Worm (Caenorhabditis elegans) whole organism, late embryonic: ENCODE measurements around the gene sahd-1.

ENCODE experiments used
- K09A11.1 ChIP-seq: sonication (generic microtip); optimal IDR thresholded peaks from 2 replicates; lab custom pipeline; 2017; ENCODE audit warnings: antibody characterized with exemption, mild to moderate bottlenecking, missing genetic modification characterization, missing compliant biosample characterization; ENCODE audit not compliant: insufficient read depth
- ahr-1 ChIP-seq: sonication (generic microtip); optimal IDR thresholded peaks from 2 replicates; lab custom pipeline; 2016; ENCODE audit warnings: missing genetic modification characterization, missing compliant biosample characterization
- ama-1 ChIP-seq: fragments of 150-350 bp; optimal IDR thresholded peaks from 2 replicates; lab custom pipeline; 2014
- ceh-34 ChIP-seq: sonication (generic microtip); optimal IDR thresholded peaks from 2 replicates; lab custom pipeline; 2016; ENCODE audit warnings: mild to moderate bottlenecking, missing genetic modification characterization, missing compliant biosample characterization
- che-1 ChIP-seq: sonication (generic microtip); optimal IDR thresholded peaks from 2 replicates; lab custom pipeline; 2016; ENCODE audit warnings: mild to moderate bottlenecking, missing genetic modification characterization, missing compliant biosample characterization
- elt-2 ChIP-seq: sonication (generic microtip); optimal IDR thresholded peaks from 2 replicates; lab custom pipeline; 2016; ENCODE audit warnings: missing genetic modification reagents, missing genetic modification characterization, missing compliant biosample characterization
- lin-11 ChIP-seq: fragments of 200-800 bp; sonication (Bioruptor generic); optimal IDR thresholded peaks from 2 replicates; lab custom pipeline; 2018; ENCODE audit warnings: mild to moderate bottlenecking, missing genetic modification characterization, missing compliant biosample characterization
- pha-4 ChIP-seq: fragments of 150-350 bp; optimal IDR thresholded peaks from 2 replicates; lab custom pipeline; 2018; ENCODE audit warnings: missing biosample characterization, missing genetic modification reagents, missing genetic modification characterization
- pros-1 ChIP-seq: fragments of 150-350 bp; optimal IDR thresholded peaks from 2 replicates; lab custom pipeline; 2014; ENCODE audit warnings: missing biosample characterization, missing genetic modification reagents, missing genetic modification characterization
- tbx-2 ChIP-seq: sonication (generic microtip); optimal IDR thresholded peaks from 2 replicates; lab custom pipeline; 2016; ENCODE audit warnings: missing genetic modification characterization, missing compliant biosample characterization
- tbx-7 ChIP-seq: sonication (generic microtip); optimal IDR thresholded peaks from 2 replicates; lab custom pipeline; 2016; ENCODE audit warnings: missing genotype, missing genetic modification characterization, missing compliant biosample characterization

DNA sequence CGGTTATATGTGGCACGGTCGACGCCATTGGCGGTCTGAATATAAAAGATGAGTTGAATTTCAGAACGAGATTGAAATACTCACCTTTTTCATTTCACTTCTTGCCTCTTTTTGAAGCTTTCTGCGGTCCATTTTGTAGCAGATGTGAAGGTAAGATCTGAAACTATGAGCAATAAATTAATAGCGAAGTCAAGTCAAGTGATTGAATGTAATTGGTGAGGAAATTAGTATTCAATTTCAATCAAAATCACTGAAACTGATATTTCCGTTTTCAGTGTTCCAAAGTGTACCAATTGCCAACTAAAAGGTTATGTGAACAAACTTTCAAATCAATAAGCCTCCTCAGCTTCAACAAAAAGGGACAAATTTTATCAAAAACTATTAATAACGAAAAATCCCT, 26.9 kb upstream of the sahd-1 start, which contains the start of gene C17C3.24:
- TF ChIP-seq ceh-34 (tag; lab: Kevin White, UChicago) (no peak), che-1 (tag; lab: Kevin White, UChicago) (no peak), elt-2 (tag; lab: Kevin White, UChicago) (no peak), ama-1 (no peak), tbx-2 (tag; lab: Kevin White, UChicago) (no peak), tbx-7 (tag; lab: Kevin White, UChicago) (no peak), pha-4 (tag; lab: Kevin White, UChicago) (no peak), ahr-1 (tag; lab: Kevin White, UChicago) (no peak), pros-1 (tag; lab: Kevin White, UChicago) (no peak), lin-11 (no peak), K09A11.1 (tag; lab: Kevin White, UChicago) (no peak)
